Worm (Caenorhabditis elegans) whole organism, L1 larva: ENCODE results near the gene D1086.5.
"Not testable (repeated sequence)": the region's sequence is repeated elsewhere in the genome, so short reads cannot be mapped to it uniquely, and the experiment has no call there.

Source experiments
- C04F5.9 ChIP-seq: sonication (generic microtip); optimal IDR thresholded peaks from 2 replicates; lab custom pipeline; 2016; ENCODE audit warnings: missing genetic modification characterization, missing compliant biosample characterization
- F16B12.6 ChIP-seq: fragments of 150-350 bp; optimal IDR thresholded peaks from 2 replicates; lab custom pipeline; 2014; ENCODE audit warnings: missing biosample characterization, missing genetic modification characterization
- aha-1 ChIP-seq: fragments of 150-350 bp; optimal IDR thresholded peaks from 2 replicates; lab custom pipeline; 2014; ENCODE audit warnings: missing biosample characterization, missing genetic modification characterization
- blmp-1 ChIP-seq: fragments of 150-350 bp; optimal IDR thresholded peaks from 2 replicates; lab custom pipeline; 2014; ENCODE audit warnings: missing biosample characterization, missing genetic modification characterization
- ceh-88 ChIP-seq: fragments of 200-800 bp; sonication (Bioruptor generic); IDR thresholded peaks from 2 replicates; pipeline ENCODE4 v1.3.6; 2022; ENCODE audit warnings: missing genetic modification characterization, missing compliant biosample characterization
- ces-1 ChIP-seq: fragments of 150-350 bp; optimal IDR thresholded peaks from 2 replicates; lab custom pipeline; 2014; ENCODE audit warnings: missing biosample characterization, missing genetic modification reagents, missing genetic modification characterization
- efl-1 ChIP-seq, 4 experiments: fragments of 150-350 bp; optimal IDR thresholded peaks in 3 of 4; peaks in 1 of 4; 1 replicate in 1 of 4; 2 replicates in 3 of 4; lab custom pipeline; 2014; ENCODE audit warnings: missing biosample characterization in 2 of 4, missing genetic modification characterization in 2 of 4, missing genetic modification reagents in 2 of 4
- elt-2 ChIP-seq: sonication (generic microtip); optimal IDR thresholded peaks from 2 replicates; lab custom pipeline; 2016; ENCODE audit warnings: missing genetic modification characterization, mild to moderate bottlenecking, inconsistent platforms, missing compliant biosample characterization, missing genetic modification reagents
- elt-3 ChIP-seq, 6 experiments: fragments of 150-350 bp in 1 of 6; sonication (generic microtip); optimal IDR thresholded peaks; 2 replicates each; lab custom pipeline; 2017 to 2018; ENCODE audit warnings: missing biosample characterization in 6 of 6, missing genetic modification characterization in 6 of 6, inconsistent platforms in 1 of 6
- fos-1 ChIP-seq: fragments of 150-350 bp; optimal IDR thresholded peaks from 2 replicates; lab custom pipeline; 2014; ENCODE audit warnings: missing biosample characterization, missing genetic modification characterization
- grh-1 ChIP-seq: fragments of 200-800 bp; sonication (Bioruptor generic); IDR thresholded peaks from 2 replicates; pipeline ENCODE4 v1.3.6; 2022; ENCODE audit warnings: missing genetic modification reagents, missing genetic modification characterization, missing compliant biosample characterization
- hlh-4 ChIP-seq: sonication (generic microtip); optimal IDR thresholded peaks from 2 replicates; lab custom pipeline; 2016; ENCODE audit warnings: mild to moderate bottlenecking, missing genetic modification characterization, missing compliant biosample characterization
- hpl-2 ChIP-seq: fragments of 150-350 bp; optimal IDR thresholded peaks from 2 replicates; lab custom pipeline; 2014; ENCODE audit warnings: missing biosample characterization, missing genetic modification reagents, missing genetic modification characterization
- irx-1 ChIP-seq: sonication (generic microtip); optimal IDR thresholded peaks from 2 replicates; lab custom pipeline; 2016; ENCODE audit warnings: missing genetic modification characterization, missing compliant biosample characterization
- lin-13 ChIP-seq: fragments of 150-350 bp; optimal IDR thresholded peaks from 2 replicates; lab custom pipeline; 2014; ENCODE audit warnings: missing biosample characterization, missing genetic modification reagents, missing genetic modification characterization
- lin-14 ChIP-seq: fragments of 200-800 bp; sonication (Bioruptor generic); optimal IDR thresholded peaks from 2 replicates; lab custom pipeline; 2018; ENCODE audit warnings: mild to moderate bottlenecking, missing genetic modification characterization, moderate library complexity, missing compliant biosample characterization
- lin-35 ChIP-seq, 2 experiments: fragments of 150-350 bp; optimal IDR thresholded peaks; 2 replicates each; lab custom pipeline; 2014; ENCODE audit warnings: missing biosample characterization in 2 of 2, missing genetic modification characterization in 2 of 2, missing genetic modification reagents in 2 of 2
- mab-9 ChIP-seq: fragments of 200-800 bp; sonication (Bioruptor generic); IDR thresholded peaks from 2 replicates; pipeline ENCODE4 v1.3.6; 2022; ENCODE audit warnings: missing genetic modification reagents, missing genetic modification characterization, missing compliant biosample characterization
- mdl-1 ChIP-seq, 2 experiments: fragments of 150-350 bp; optimal IDR thresholded peaks; 2 replicates each; lab custom pipeline; 2014 to 2017; ENCODE audit warnings: missing biosample characterization in 2 of 2, missing genetic modification characterization in 2 of 2, inconsistent platforms in 1 of 2
- mep-1 ChIP-seq: fragments of 150-350 bp; optimal IDR thresholded peaks from 2 replicates; lab custom pipeline; 2014; ENCODE audit warnings: missing biosample characterization, missing genetic modification characterization
- nhr-12 ChIP-seq: sonication (generic microtip); optimal IDR thresholded peaks from 2 replicates; lab custom pipeline; 2017; ENCODE audit warnings: missing biosample characterization, missing genetic modification characterization
- nhr-237 ChIP-seq: fragments of 150-350 bp; optimal IDR thresholded peaks from 2 replicates; lab custom pipeline; 2014; ENCODE audit warnings: missing biosample characterization, missing genetic modification characterization
- nhr-47 ChIP-seq: sonication (generic microtip); optimal IDR thresholded peaks from 2 replicates; lab custom pipeline; 2016; ENCODE audit warnings: mild to moderate bottlenecking, missing genetic modification characterization, moderate library complexity, missing compliant biosample characterization
- nhr-71 ChIP-seq: sonication (generic microtip); optimal IDR thresholded peaks from 2 replicates; lab custom pipeline; 2016; ENCODE audit warnings: mild to moderate bottlenecking, missing genetic modification characterization, moderate library complexity, missing compliant biosample characterization
- nhr-77 ChIP-seq: fragments of 150-350 bp; optimal IDR thresholded peaks from 2 replicates; lab custom pipeline; 2014; ENCODE audit warnings: missing biosample characterization, missing genetic modification characterization
- nhr-85 ChIP-seq: sonication (generic microtip); peaks from one replicate; lab custom pipeline; 2016; ENCODE audit warnings: missing genetic modification characterization, inconsistent platforms, missing compliant biosample characterization
- pag-3 ChIP-seq: sonication (generic microtip); optimal IDR thresholded peaks from 2 replicates; lab custom pipeline; 2017; ENCODE audit warnings: missing genetic modification characterization, mild to moderate bottlenecking, missing compliant biosample characterization, antibody characterized with exemption, borderline replicate concordance; ENCODE audit not compliant: insufficient read depth
- pqm-1 ChIP-seq: sonication (generic microtip); optimal IDR thresholded peaks from 3 replicates; lab custom pipeline; 2017; ENCODE audit warnings: missing biosample characterization, missing genetic modification characterization
- rnt-1 ChIP-seq: sonication (generic microtip); optimal IDR thresholded peaks from 2 replicates; lab custom pipeline; 2016; ENCODE audit warnings: mild to moderate bottlenecking, missing genetic modification characterization, moderate library complexity, missing compliant biosample characterization
- snu-23 ChIP-seq: sonication (generic microtip); optimal IDR thresholded peaks from 2 replicates; lab custom pipeline; 2016; ENCODE audit warnings: missing genetic modification characterization, missing compliant biosample characterization
- sox-4 ChIP-seq: sonication (generic microtip); optimal IDR thresholded peaks from 2 replicates; lab custom pipeline; 2016; ENCODE audit warnings: missing genetic modification characterization, missing compliant biosample characterization
- sup-37 ChIP-seq: fragments of 200-800 bp; sonication (Bioruptor generic); optimal IDR thresholded peaks from 2 replicates; lab custom pipeline; 2018; ENCODE audit warnings: mild to moderate bottlenecking, missing genetic modification characterization, missing compliant biosample characterization
- tlp-1 ChIP-seq: fragments of 150-350 bp; optimal IDR thresholded peaks from 2 replicates; lab custom pipeline; 2014; ENCODE audit warnings: missing biosample characterization, missing genetic modification characterization
- unc-130 ChIP-seq: fragments of 150-350 bp; optimal IDR thresholded peaks from 2 replicates; lab custom pipeline; 2017; ENCODE audit warnings: missing biosample characterization, missing genetic modification characterization, inconsistent platforms
- unc-62 ChIP-seq: fragments of 150-350 bp; optimal IDR thresholded peaks from 2 replicates; lab custom pipeline; 2014; ENCODE audit warnings: missing biosample characterization, missing genetic modification reagents, missing genetic modification characterization
- zag-1 ChIP-seq: fragments of 150-350 bp; optimal IDR thresholded peaks from 2 replicates; lab custom pipeline; 2014; ENCODE audit warnings: missing biosample characterization, missing genetic modification characterization
- zip-4 ChIP-seq: fragments of 200-800 bp; sonication (Bioruptor generic); optimal IDR thresholded peaks from 2 replicates; lab custom pipeline; 2018; ENCODE audit warnings: mild to moderate bottlenecking, missing genetic modification characterization, moderate library complexity, missing compliant biosample characterization

The D1086.5 gene

ce11 chrV:14090309-14090967 is at the start of gene D1086.5, which contains the start of gene him-5:
Gene D1086.5, minus strand, starts transcription at chrV:14090359.
Gene him-5, plus strand, starts transcription at chrV:14090426.
- no peak for TF ChIP-seq nhr-77 (tag; lab: Kevin White, UChicago)
- TF ChIP-seq rnt-1 (tag; lab: Kevin White, UChicago): peak; percentile 17
- peak; percentile 8 for TF ChIP-seq unc-130 (tag; lab: Kevin White, UChicago)
- TF ChIP-seq, all 84 proteins: peak for 2

- TF ChIP-seq aha-1 (tag; lab: Kevin White, UChicago) (no peak), unc-62 (GFP tag; lab: Kevin White, UChicago) (no peak), pqm-1 (tag; lab: Kevin White, UChicago) (no peak), snu-23 (GFP tag; lab: Kevin White, UChicago) (peak; percentile 27), efl-1 (optimal IDR thresholded peaks at IDR 0.05; lab: Kevin White, UChicago) (no peak), efl-1 (GFP tag; optimal IDR thresholded peaks at IDR 0.05 in 1 of 2; lab: Kevin White, UChicago) (peak in 1 of 2 experiments; percentile 74), mab-9 (no peak), nhr-77 (tag; lab: Kevin White, UChicago) (no peak), fos-1 (peak; percentile 60), mdl-1 (tag; optimal IDR thresholded peaks at IDR 0.05; lab: Kevin White, UChicago) (no peak), irx-1 (tag; lab: Kevin White, UChicago) (no peak), zag-1 (tag; lab: Kevin White, UChicago) (no peak), sup-37 (no peak), lin-14 (peak; percentile 83), mep-1 (tag; lab: Kevin White, UChicago) (peak; percentile 59), nhr-85 (tag; lab: Kevin White, UChicago) (peak; percentile 62), ces-1 (GFP tag; lab: Kevin White, UChicago) (no peak), lin-35 (GFP tag; optimal IDR thresholded peaks at IDR 0.05; lab: Kevin White, UChicago) (peak in 1 of 2 experiments; percentile 10), hpl-2 (GFP tag; lab: Kevin White, UChicago) (no peak), pag-3 (tag; lab: Kevin White, UChicago) (no peak), F16B12.6 (tag; lab: Kevin White, UChicago) (no peak), elt-2 (tag; lab: Kevin White, UChicago) (no peak), C04F5.9 (tag; lab: Kevin White, UChicago) (no peak), zip-4 (no peak), nhr-12 (no peak), lin-13 (GFP tag; lab: Kevin White, UChicago) (no peak), sox-4 (no peak), blmp-1 (tag; lab: Kevin White, UChicago) (peak; percentile 68), tlp-1 (tag; lab: Kevin White, UChicago) (no peak), nhr-237 (no peak), grh-1 (GFP tag; lab: Robert Waterston, UW) (peak; percentile 49; the same call in 1 of the 2 replicates), elt-3 (tag; optimal IDR thresholded peaks at IDR 0.05; lab: Kevin White, UChicago) (peak in 1 of 6 experiments; percentile 13), nhr-47 (tag; lab: Kevin White, UChicago) (no peak), nhr-71 (tag; lab: Kevin White, UChicago) (peak; percentile 10), unc-130 (tag; lab: Kevin White, UChicago) (peak; percentile 28), rnt-1 (tag; lab: Kevin White, UChicago) (peak; percentile 21)
Observed at ce11 chrV:14139252-14140100, 49.3 kb upstream of the D1086.5 start.

DNA sequence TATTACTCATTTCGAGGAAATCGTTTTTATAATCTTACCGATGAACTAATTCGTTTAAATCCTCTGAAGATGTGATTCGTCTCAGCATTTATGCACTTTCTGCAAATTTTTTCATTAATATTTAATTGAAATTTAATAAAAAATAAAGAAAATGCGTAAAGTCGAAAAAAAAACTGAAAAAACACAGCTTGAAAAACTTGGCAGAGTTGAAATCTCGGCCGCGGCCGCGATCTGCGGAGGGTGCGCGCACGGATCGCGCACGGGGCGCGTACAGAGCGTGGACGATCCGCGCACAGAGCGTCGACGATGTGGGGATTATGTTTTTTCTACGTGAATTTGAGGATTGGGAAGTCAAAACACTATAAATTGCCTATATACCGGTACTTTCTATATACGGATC is 47.6 kb upstream of the D1086.5 start, which contains the start of gene AH10.4:
AH10.4 (minus strand) TSS at position 101 of the 400 bp plus-strand sequence.
- TF ChIP-seq zag-1 (tag; lab: Kevin White, UChicago); hlh-4 (tag; lab: Kevin White, UChicago); ceh-88 (GFP tag; lab: Robert Waterston, UW): not testable (repeated sequence)
